Worm (Caenorhabditis elegans): ENCODE measurements around the gene srh-55.

DNA sequence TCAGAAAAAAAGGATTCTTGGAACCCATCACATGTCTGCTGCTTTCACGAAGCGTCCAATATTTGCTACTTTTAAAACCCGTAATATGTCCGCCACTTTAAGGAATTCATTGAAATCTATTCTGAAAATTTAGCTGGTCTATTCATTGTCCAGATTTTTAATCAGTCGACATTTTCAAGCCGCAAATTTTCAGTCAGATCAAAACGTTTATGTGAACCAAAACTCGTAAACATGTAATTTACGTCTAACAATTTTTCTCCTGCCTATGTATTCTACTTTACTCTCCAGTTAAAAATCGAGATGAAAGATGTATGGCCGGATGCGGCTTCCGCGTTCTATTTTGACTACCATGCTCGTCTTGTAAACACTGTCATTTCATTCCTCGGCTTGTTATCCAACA, 44.6 kb downstream of the srh-55 start, which contains the start of gene srw-1:
- TF ChIP-seq nhr-25 (tag; optimal IDR thresholded peaks at IDR 0.05) (no peak), mdl-1 (tag; optimal IDR thresholded peaks at IDR 0.05) (no peak), sem-4 (tag; optimal IDR thresholded peaks at IDR 0.05) (no peak), skn-1 (tag; optimal IDR thresholded peaks at IDR 0.05) (no peak), nhr-11 (tag; optimal IDR thresholded peaks at IDR 0.05) (no peak), ceh-82 (tag; optimal IDR thresholded peaks at IDR 0.05) (no peak)

All from whole organism, L2 larva.